Worm (Caenorhabditis elegans): Measurements from ENCODE around the gene let-653.

Gene let-653

ce11 chrIV:11885313-11885712 lies at the start of gene let-653:
TSS of gene let-653 (plus strand) at chrIV:11885613.
- TF ChIP-seq ama-1 (optimal IDR thresholded peaks at IDR 0.05) (no peak), lin-11 (tag; optimal IDR thresholded peaks at IDR 0.05) (no peak)

- TF ChIP-seq nhr-237 (tag; optimal IDR thresholded peaks at IDR 0.05): no peak
Observed at ce11 chrIV:11838657-11839056, 46.8 kb upstream of the let-653 start, which contains the start of gene fbxb-3. TSS of gene fbxb-3 (plus strand) at chrIV:11838957.

- TF ChIP-seq nhr-237 (tag; optimal IDR thresholded peaks at IDR 0.05) (no peak), egl-27 (tag; optimal IDR thresholded peaks at IDR 0.05) (no peak), lin-39 (tag; optimal IDR thresholded peaks at IDR 0.05) (no peak), nhr-21 (tag; optimal IDR thresholded peaks at IDR 0.05) (no peak), gmeb-1 (tag; optimal IDR thresholded peaks at IDR 0.05) (no peak), alr-1 (tag; optimal IDR thresholded peaks at IDR 0.05) (no peak), skn-1 (tag; optimal IDR thresholded peaks at IDR 0.05) (no peak), aly-2 (tag; optimal IDR thresholded peaks at IDR 0.05) (no peak), Y55F3AM.14 (GFP tag; optimal IDR thresholded peaks at IDR 0.05) (no peak)
Observed at ce11 chrIV:11842121-11842520, 43.3 kb upstream of the let-653 start, which contains the start of gene F38H4.3. TSS of gene F38H4.3 (plus strand) at chrIV:11842421.

ce11 chrIV:11847771-11848312 lies 37.6 kb upstream of the let-653 start, which contains the start of the genes F38H4.6 and F38H4.4:
TSS of gene F38H4.6 (minus strand) at chrIV:11847871.
TSS of gene F38H4.4 (plus strand) at chrIV:11848262.
- no peak for TF ChIP-seq aly-2 (tag; optimal IDR thresholded peaks at IDR 0.05)

- TF ChIP-seq elt-1 (tag; optimal IDR thresholded peaks at IDR 0.05) (no peak), nhr-21 (tag; optimal IDR thresholded peaks at IDR 0.05) (no peak), ZK546.5 (tag; optimal IDR thresholded peaks at IDR 0.05) (no peak), nhr-6 (tag; optimal IDR thresholded peaks at IDR 0.05) (no peak), crh-2 (tag; optimal IDR thresholded peaks at IDR 0.05) (no peak), F13H6.1 (tag; optimal IDR thresholded peaks at IDR 0.05) (no peak), sma-9 (GFP tag; optimal IDR thresholded peaks at IDR 0.05) (no peak), sma-9 (tag; optimal IDR thresholded peaks at IDR 0.05) (no peak), nhr-11 (tag; optimal IDR thresholded peaks at IDR 0.05) (no peak), ztf-11 (tag; optimal IDR thresholded peaks at IDR 0.05) (no peak), R02D3.7 (tag; optimal IDR thresholded peaks at IDR 0.05) (no peak), alr-1 (tag; optimal IDR thresholded peaks at IDR 0.05) (no peak), skn-1 (tag; optimal IDR thresholded peaks at IDR 0.05) (no peak), nhr-237 (tag; optimal IDR thresholded peaks at IDR 0.05) (no peak), ceh-82 (tag; optimal IDR thresholded peaks at IDR 0.05) (no peak), unc-55 (GFP tag; optimal IDR thresholded peaks at IDR 0.05) (no peak), nhr-10 (tag; optimal IDR thresholded peaks at IDR 0.05) (no peak)
Observed at ce11 chrIV:11851882-11852281, 33.5 kb upstream of the let-653 start, which contains the start of gene F38H4.5. TSS of gene F38H4.5 (plus strand) at chrIV:11852182.

ce11 chrIV:11854777-11855176 lies 30.6 kb upstream of the let-653 start, which contains the start of gene tag-30:
TSS of gene tag-30 (minus strand) at chrIV:11855159.
- peak in 1 of 2 experiments; percentile 72 for TF ChIP-seq lsy-2 (tag; optimal IDR thresholded peaks at IDR 0.05)
- no peak for TF ChIP-seq blmp-1 (tag; optimal IDR thresholded peaks at IDR 0.05; ENCODE audit: insufficient read depth)
- no peak for TF ChIP-seq ama-1 (optimal IDR thresholded peaks at IDR 0.05)
- peak; percentile 69 for TF ChIP-seq lin-13 (GFP tag; optimal IDR thresholded peaks at IDR 0.05)
- TF ChIP-seq nhr-25 (tag; optimal IDR thresholded peaks at IDR 0.05): no peak
- no peak for TF ChIP-seq mab-5 (tag; optimal IDR thresholded peaks at IDR 0.05)
- TF ChIP-seq ceh-16 (tag; optimal IDR thresholded peaks at IDR 0.05): no peak
- no peak for TF ChIP-seq aly-2 (tag; optimal IDR thresholded peaks at IDR 0.05)
- TF ChIP-seq nhr-10 (tag; optimal IDR thresholded peaks at IDR 0.05): no peak
- TF ChIP-seq elt-3 (tag; optimal IDR thresholded peaks at IDR 0.05): no peak
- TF ChIP-seq skn-1 (tag; optimal IDR thresholded peaks at IDR 0.05): no peak
- TF ChIP-seq gmeb-1 (tag; optimal IDR thresholded peaks at IDR 0.05): no peak
- TF ChIP-seq sma-3 (GFP tag; optimal IDR thresholded peaks at IDR 0.05): peak; percentile 41
- no peak for TF ChIP-seq crh-2 (tag; optimal IDR thresholded peaks at IDR 0.05)
- TF ChIP-seq lin-39 (tag; optimal IDR thresholded peaks at IDR 0.05): no peak
- no peak for TF ChIP-seq unc-62 (GFP tag; optimal IDR thresholded peaks at IDR 0.05)
- TF ChIP-seq nhr-21 (tag; optimal IDR thresholded peaks at IDR 0.05): peak; percentile 15
- TF ChIP-seq mdl-1 (tag; optimal IDR thresholded peaks at IDR 0.05): no peak
- TF ChIP-seq ztf-4 (tag; optimal IDR thresholded peaks at IDR 0.05): no peak
- TF ChIP-seq zag-1 (tag; optimal IDR thresholded peaks at IDR 0.05): no peak
- no peak for TF ChIP-seq nhr-12 (tag; optimal IDR thresholded peaks at IDR 0.05)
- no peak for TF ChIP-seq mbf-1 (tag; optimal IDR thresholded peaks at IDR 0.05)
- no peak for TF ChIP-seq egl-27 (tag; optimal IDR thresholded peaks at IDR 0.05)
- TF ChIP-seq snpc-4 (tag; optimal IDR thresholded peaks at IDR 0.05): no peak
- no peak for TF ChIP-seq Y55F3AM.14 (GFP tag; optimal IDR thresholded peaks at IDR 0.05)
- no peak for TF ChIP-seq elt-1 (tag; optimal IDR thresholded peaks at IDR 0.05)
- no peak for TF ChIP-seq alr-1 (tag; optimal IDR thresholded peaks at IDR 0.05)
- TF ChIP-seq nhr-23 (tag; optimal IDR thresholded peaks at IDR 0.05): no peak
- TF ChIP-seq nhr-77 (tag; optimal IDR thresholded peaks at IDR 0.05): no peak
- TF ChIP-seq ztf-11 (tag; optimal IDR thresholded peaks at IDR 0.05): no peak
- TF ChIP-seq ZK546.5 (tag; optimal IDR thresholded peaks at IDR 0.05): no peak
- TF ChIP-seq sem-4 (tag; optimal IDR thresholded peaks at IDR 0.05): no peak

Measured in whole organism, L2 larva.